Fruit fly (Drosophila melanogaster) Kc167 (cell line): ENCODE data around the gene CG7728.

Experiments used
- psq ChIP-seq: fragments of >200 bp; optimal IDR thresholded peaks from 2 replicates; lab custom pipeline; 2017; ENCODE audit warnings: missing external identifiers
- ttk ChIP-seq: sonication (Bioruptor generic); optimal IDR thresholded peaks from 2 replicates; lab custom pipeline; 2017; ENCODE audit warnings: missing external identifiers

- TF ChIP-seq psq (lab: Kevin White, UChicago) = no peak
- no peak for TF ChIP-seq ttk (lab: Kevin White, UChicago)
Measured at dm6 chr3L:17027310-17027709, 11.0 kb downstream of the CG7728 start, which contains the start of gene CG7730.
